Fruit fly (Drosophila melanogaster): ENCODE data around the gene Hsp27.

Gene Hsp27

DNA sequence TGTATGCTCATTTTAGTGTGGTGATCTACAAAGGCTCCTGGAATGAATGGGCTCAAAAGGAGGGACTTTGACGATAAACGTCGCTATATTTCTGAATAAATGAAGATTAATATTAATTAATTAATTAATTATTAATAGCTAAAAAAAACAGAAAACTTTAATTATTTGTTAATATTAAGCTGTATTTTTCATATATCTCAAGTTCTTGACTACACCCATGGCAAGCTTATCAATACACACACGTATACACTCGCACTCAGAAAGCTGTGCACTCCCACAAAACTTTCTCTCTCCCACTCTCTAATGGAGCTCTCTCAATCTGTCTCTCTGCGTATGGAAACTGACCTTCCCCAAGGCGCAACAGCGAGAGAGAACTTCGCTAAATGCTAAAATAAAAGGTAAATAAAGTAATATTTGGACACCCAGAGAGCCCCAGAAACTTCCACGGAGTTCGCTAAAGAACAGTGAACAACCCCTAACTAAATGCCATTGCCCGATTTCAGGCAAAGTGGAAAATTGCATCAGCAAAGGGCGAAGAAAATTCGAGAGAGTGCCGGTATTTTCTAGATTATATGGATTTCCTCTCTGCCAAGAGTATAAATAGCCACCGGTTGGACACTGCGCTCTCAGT is 10.4 kb upstream of the Hsp27 start (continued):
- TF ChIP-seq Blimp-1 (GFP tag; optimal IDR thresholded peaks at IDR 0.05) (peak; percentile 78), dmrt11E (tag; optimal IDR thresholded peaks at IDR 0.05) (peak; percentile 33), Abd-B (GFP tag; optimal IDR thresholded peaks at IDR 0.05) (no peak), CG4617 (GFP tag; optimal IDR thresholded peaks at IDR 0.05; ENCODE audit: borderline replicate concordance) (no peak), Scr (GFP tag; IDR thresholded peaks at IDR 0.05; ENCODE audit: partially characterized antibody) (no peak), CG18011 (GFP tag; optimal IDR thresholded peaks at IDR 0.05) (peak; percentile 47), CG17361 (GFP tag; IDR thresholded peaks at IDR 0.05) (peak; percentile 65), nerfin-1 (tag; optimal IDR thresholded peaks at IDR 0.05) (peak; percentile 98), CG6791 (GFP tag; IDR thresholded peaks at IDR 0.05; ENCODE audit: partially characterized antibody) (no peak), CG17385 (GFP tag; optimal IDR thresholded peaks at IDR 0.05) (peak; percentile 66), repo (GFP tag; optimal IDR thresholded peaks at IDR 0.05) (no peak), scrt (GFP tag; optimal IDR thresholded peaks at IDR 0.05) (peak; percentile 94), slp2 (GFP tag; optimal IDR thresholded peaks at IDR 0.05) (no peak), CG9727 (GFP tag; optimal IDR thresholded peaks at IDR 0.05) (peak; percentile 66), salm (tag; optimal IDR thresholded peaks at IDR 0.05) (peak; percentile 31), kah (GFP tag; optimal IDR thresholded peaks at IDR 0.05) (no peak), dan (GFP tag; IDR thresholded peaks at IDR 0.05) (no peak), CG18764 (GFP tag; optimal IDR thresholded peaks at IDR 0.05) (peak; percentile 36), HmgZ (tag; optimal IDR thresholded peaks at IDR 0.05) (peak; percentile 4), Hr3 (GFP tag; optimal IDR thresholded peaks at IDR 0.05) (peak; percentile 37), wdn (GFP tag; IDR thresholded peaks at IDR 0.05) (peak; percentile 55), CG3847 (GFP tag; IDR thresholded peaks at IDR 0.05) (0 out of 2 replicates have a peak, but pooled peaks have one; percentile 20), Med (GFP tag) (peak; percentile 78), CG18262 (tag; optimal IDR thresholded peaks at IDR 0.05) (peak; percentile 65), ERR (GFP tag; optimal IDR thresholded peaks at IDR 0.05) (no peak), CG11398 (GFP tag; optimal IDR thresholded peaks at IDR 0.05) (no peak), CG4328 (GFP tag; optimal IDR thresholded peaks at IDR 0.05) (peak; percentile 61), pros (GFP tag; optimal IDR thresholded peaks at IDR 0.05) (no peak), CG7556 (GFP tag; optimal IDR thresholded peaks at IDR 0.05) (peak; percentile 77), lbe (GFP tag; optimal IDR thresholded peaks at IDR 0.05) (peak; percentile 74), dimm (GFP tag; IDR thresholded peaks at IDR 0.05) (no peak), CG6254 (GFP tag; optimal IDR thresholded peaks at IDR 0.05) (peak; percentile 71), odd (GFP tag; optimal IDR thresholded peaks at IDR 0.05) (peak; percentile 69), CG17568 (GFP tag; optimal IDR thresholded peaks at IDR 0.05) (no peak), ranshi (GFP tag; IDR thresholded peaks at IDR 0.05) (peak; percentile 66), CG10147 (GFP tag; optimal IDR thresholded peaks at IDR 0.05) (peak; percentile 77), CG43689 (GFP tag; IDR thresholded peaks at IDR 0.05) (no peak), CG8944 (GFP tag; optimal IDR thresholded peaks at IDR 0.05) (no peak), zen2 (GFP tag; IDR thresholded peaks at IDR 0.05; ENCODE audit: partially characterized antibody) (peak; percentile 28; the same call in 1 of the 3 replicates), Xrp1 (GFP tag; IDR thresholded peaks at IDR 0.05) (peak; percentile 75), CG17359 (tag; optimal IDR thresholded peaks at IDR 0.05) (peak; percentile 82), CG15479 (GFP tag; optimal IDR thresholded peaks at IDR 0.05) (peak; percentile 13), Side (GFP tag; optimal IDR thresholded peaks at IDR 0.05) (no peak), CG2678 (tag; optimal IDR thresholded peaks at IDR 0.05) (peak; percentile 84), H15 (GFP tag; IDR thresholded peaks at IDR 0.05) (peak; percentile 62; the same call in 1 of the 3 replicates), CG17186 (GFP tag; optimal IDR thresholded peaks at IDR 0.05) (no peak), CG7357 (GFP tag; IDR thresholded peaks at IDR 0.05) (no peak), CG7987 (GFP tag; optimal IDR thresholded peaks at IDR 0.05) (peak; percentile 6), CG10209 (GFP tag; optimal IDR thresholded peaks at IDR 0.05) (peak; percentile 57)
